Fruit fly (Drosophila melanogaster) whole organism, pupa: ENCODE measurements around the gene CG11655.

ENCODE experiments used
- CG13204 ChIP-seq: fragments of 200-800 bp; sonication (Bioruptor generic); optimal IDR thresholded peaks from 2 replicates; lab custom pipeline; 2018; ENCODE audit warnings: missing biosample characterization, mild to moderate bottlenecking, missing genetic modification characterization, moderate library complexity
- CG14655 ChIP-seq: fragments of 200-800 bp; sonication (Bioruptor generic); optimal IDR thresholded peaks from 3 replicates; lab custom pipeline; 2017; ENCODE audit warnings: mild to moderate bottlenecking, missing biosample characterization, missing genetic modification reagents, missing genetic modification characterization
- CG15710 ChIP-seq: fragments of 200-800 bp; sonication (Bioruptor generic); optimal IDR thresholded peaks from 2 replicates; lab custom pipeline; 2018; ENCODE audit warnings: missing biosample characterization, mild to moderate bottlenecking, missing genetic modification characterization, moderate library complexity
- CG32121 ChIP-seq: fragments of 200-800 bp; sonication (Bioruptor generic); IDR thresholded peaks from 2 replicates; pipeline ENCODE4 v1.3.6; 2022; ENCODE audit warnings: missing biosample characterization, missing genetic modification characterization
- CG34367 ChIP-seq: fragments of 200-800 bp; sonication (Bioruptor generic); optimal IDR thresholded peaks from 2 replicates; lab custom pipeline; 2018; ENCODE audit warnings: missing biosample characterization, mild to moderate bottlenecking, missing genetic modification characterization
- CG4496 ChIP-seq: fragments of 200-800 bp; sonication (Bioruptor generic); IDR thresholded peaks from 3 replicates; pipeline ENCODE4 v1.3.6; 2022; ENCODE audit warnings: missing biosample characterization, missing genetic modification characterization
- EcR ChIP-seq: fragments of 200-800 bp; sonication (Bioruptor generic); optimal IDR thresholded peaks from 3 replicates; lab custom pipeline; 2019; ENCODE audit warnings: missing biosample characterization, missing genetic modification characterization, mild to moderate bottlenecking, moderate library complexity, missing genetic modification reagents
- Ets98B ChIP-seq: fragments of 200-800 bp; sonication (Bioruptor generic); IDR thresholded peaks from 2 replicates; pipeline ENCODE4 v1.3.6; 2022; ENCODE audit warnings: missing biosample characterization, missing genetic modification characterization
- Pif1A ChIP-seq: fragments of 200-800 bp; sonication (Bioruptor generic); optimal IDR thresholded peaks from 3 replicates; lab custom pipeline; 2016; ENCODE audit warnings: missing biosample characterization, missing genetic modification characterization
- Pif1B ChIP-seq: fragments of 200-800 bp; sonication (Bioruptor generic); optimal IDR thresholded peaks from 3 replicates; lab custom pipeline; 2016; ENCODE audit warnings: missing biosample characterization, missing genetic modification characterization
- gl ChIP-seq: fragments of 200-800 bp; sonication (Bioruptor generic); optimal IDR thresholded peaks from 2 replicates; lab custom pipeline; 2018; ENCODE audit warnings: missing biosample characterization, mild to moderate bottlenecking, missing genetic modification characterization

dm6 chrX:15449490-15450326 lies 3.6 kb upstream of the CG11655 start, which contains the start of the genes Scamp and Ahcy:
- TF ChIP-seq CG15710 (tag; lab: Kevin White, UChicago) (no peak), gl (tag; lab: Kevin White, UChicago) (no peak), Pif1A (no peak), CG32121 (no peak), CG4496 (GFP tag; lab: Robert Waterston, UW) (no peak), Ets98B (GFP tag; lab: Robert Waterston, UW) (no peak), CG14655 (no peak), CG34367 (tag; lab: Kevin White, UChicago) (no peak), CG13204 (no peak), Pif1B (no peak), EcR (GFP tag; lab: Kevin White, UChicago) (no peak)
